Worm (Caenorhabditis elegans) whole organism, late embryonic: ENCODE data around the gene flp-18.

Experiments
- K02D7.2 ChIP-seq: sonication (generic microtip); optimal IDR thresholded peaks from 2 replicates; lab custom pipeline; 2017; ENCODE audit warnings: mild to moderate bottlenecking, missing genetic modification characterization, missing compliant biosample characterization
- T23F11.4 ChIP-seq: fragments of 200-800 bp; sonication (Bioruptor generic); optimal IDR thresholded peaks from 2 replicates; lab custom pipeline; 2018; ENCODE audit warnings: mild to moderate bottlenecking, missing genetic modification characterization, missing compliant biosample characterization
- ahr-1 ChIP-seq: sonication (generic microtip); optimal IDR thresholded peaks from 2 replicates; lab custom pipeline; 2016; ENCODE audit warnings: missing genetic modification characterization, missing compliant biosample characterization
- ama-1 ChIP-seq: fragments of 150-350 bp; optimal IDR thresholded peaks from 2 replicates; lab custom pipeline; 2014
- ceh-14 ChIP-seq: sonication (generic microtip); optimal IDR thresholded peaks from 2 replicates; lab custom pipeline; 2016; ENCODE audit warnings: missing genotype, missing genetic modification characterization, missing compliant biosample characterization
- ceh-2 ChIP-seq: sonication (generic microtip); optimal IDR thresholded peaks from 2 replicates; lab custom pipeline; 2016; ENCODE audit warnings: missing genotype, missing genetic modification characterization, missing compliant biosample characterization
- ceh-24 ChIP-seq: sonication (generic microtip); optimal IDR thresholded peaks from 2 replicates; lab custom pipeline; 2016; ENCODE audit warnings: mild to moderate bottlenecking, missing genetic modification characterization, missing compliant biosample characterization
- ceh-31 ChIP-seq: sonication (generic microtip); optimal IDR thresholded peaks from 2 replicates; lab custom pipeline; 2016; ENCODE audit warnings: missing genetic modification characterization, missing compliant biosample characterization
- ceh-48 ChIP-seq: sonication (generic microtip); optimal IDR thresholded peaks from 2 replicates; lab custom pipeline; 2016; ENCODE audit warnings: missing genetic modification characterization, inconsistent platforms, missing compliant biosample characterization
- ceh-9 ChIP-seq: sonication (generic microtip); optimal IDR thresholded peaks from 2 replicates; lab custom pipeline; 2016; ENCODE audit warnings: mild to moderate bottlenecking, missing genetic modification characterization, inconsistent platforms, missing compliant biosample characterization
- dmd-4 ChIP-seq: sonication (generic microtip); optimal IDR thresholded peaks from 2 replicates; lab custom pipeline; 2016; ENCODE audit warnings: borderline replicate concordance, missing genetic modification characterization, missing compliant biosample characterization
- elt-2 ChIP-seq: sonication (generic microtip); optimal IDR thresholded peaks from 2 replicates; lab custom pipeline; 2016; ENCODE audit warnings: missing genetic modification reagents, missing genetic modification characterization, missing compliant biosample characterization
- elt-4 ChIP-seq: sonication (generic microtip); optimal IDR thresholded peaks from 2 replicates; lab custom pipeline; 2016; ENCODE audit warnings: missing genetic modification characterization, missing compliant biosample characterization
- ets-4 ChIP-seq: sonication (generic microtip); optimal IDR thresholded peaks from 2 replicates; lab custom pipeline; 2016; ENCODE audit warnings: missing genetic modification characterization, missing compliant biosample characterization
- eyg-1 ChIP-seq: sonication (generic microtip); optimal IDR thresholded peaks from 2 replicates; lab custom pipeline; 2016; ENCODE audit warnings: missing genotype, missing genetic modification characterization, missing compliant biosample characterization
- fkh-10 ChIP-seq: fragments of 150-350 bp; optimal IDR thresholded peaks from 2 replicates; lab custom pipeline; 2014; ENCODE audit warnings: missing biosample characterization, missing genetic modification reagents, missing genetic modification characterization
- hlh-15 ChIP-seq: sonication (generic microtip); optimal IDR thresholded peaks from 2 replicates; lab custom pipeline; 2016; ENCODE audit warnings: missing genetic modification characterization, missing compliant biosample characterization
- hlh-8 ChIP-seq: sonication (generic microtip); optimal IDR thresholded peaks from 2 replicates; lab custom pipeline; 2016; ENCODE audit warnings: missing genotype, missing genetic modification characterization, missing compliant biosample characterization
- lim-6 ChIP-seq: sonication (generic microtip); optimal IDR thresholded peaks from 2 replicates; lab custom pipeline; 2016; ENCODE audit warnings: missing genetic modification characterization, missing compliant biosample characterization
- madf-2 ChIP-seq: sonication (generic microtip); optimal IDR thresholded peaks from 2 replicates; lab custom pipeline; 2017; ENCODE audit warnings: missing genetic modification characterization, missing compliant biosample characterization
- nfya-1 ChIP-seq: sonication (generic microtip); optimal IDR thresholded peaks from 2 replicates; lab custom pipeline; 2017; ENCODE audit warnings: missing genetic modification characterization, mild to moderate bottlenecking, missing compliant biosample characterization, antibody characterized with exemption, moderate library complexity
- nhr-11 ChIP-seq: fragments of 150-350 bp; optimal IDR thresholded peaks from 2 replicates; lab custom pipeline; 2014; ENCODE audit warnings: missing biosample characterization, missing genetic modification characterization
- nhr-232 ChIP-seq: sonication (generic microtip); optimal IDR thresholded peaks from 2 replicates; lab custom pipeline; 2016; ENCODE audit warnings: missing genetic modification characterization, missing compliant biosample characterization
- odd-2 ChIP-seq: sonication (generic microtip); optimal IDR thresholded peaks from 2 replicates; lab custom pipeline; 2017; ENCODE audit warnings: antibody characterized with exemption, mild to moderate bottlenecking, missing genetic modification characterization, missing compliant biosample characterization
- pag-3 ChIP-seq: sonication (generic microtip); optimal IDR thresholded peaks from 2 replicates; lab custom pipeline; 2016; ENCODE audit warnings: missing compliant biosample characterization, missing genetic modification characterization, borderline replicate concordance
- pat-9 ChIP-seq: fragments of 200-800 bp; sonication (Bioruptor generic); optimal IDR thresholded peaks from 2 replicates; lab custom pipeline; 2018; ENCODE audit warnings: mild to moderate bottlenecking, missing genetic modification characterization, moderate library complexity, missing compliant biosample characterization
- pha-2 ChIP-seq: sonication (generic microtip); optimal IDR thresholded peaks from 2 replicates; lab custom pipeline; 2017; ENCODE audit warnings: mild to moderate bottlenecking, missing genetic modification characterization, missing compliant biosample characterization
- pha-4 ChIP-seq: fragments of 150-350 bp; optimal IDR thresholded peaks from 2 replicates; lab custom pipeline; 2018; ENCODE audit warnings: missing biosample characterization, missing genetic modification reagents, missing genetic modification characterization
- rnt-1 ChIP-seq: sonication (generic microtip); optimal IDR thresholded peaks from 2 replicates; lab custom pipeline; 2016; ENCODE audit warnings: missing genetic modification characterization, missing compliant biosample characterization
- sox-2 ChIP-seq: fragments of 200-800 bp; sonication (Bioruptor generic); IDR thresholded peaks from 2 replicates; pipeline ENCODE4 v1.3.6; 2022; ENCODE audit warnings: missing genetic modification reagents, missing genetic modification characterization, missing compliant biosample characterization
- ttx-3 ChIP-seq: sonication (generic microtip); optimal IDR thresholded peaks from 2 replicates; lab custom pipeline; 2016; ENCODE audit warnings: missing genetic modification reagents, missing genetic modification characterization, missing compliant biosample characterization
- unc-55 ChIP-seq: sonication (generic microtip); optimal IDR thresholded peaks from 2 replicates; lab custom pipeline; 2017; ENCODE audit warnings: missing biosample characterization, missing genetic modification reagents, missing genetic modification characterization
- zip-5 ChIP-seq: sonication (generic microtip); optimal IDR thresholded peaks from 2 replicates; lab custom pipeline; 2016; ENCODE audit warnings: missing genetic modification characterization, missing compliant biosample characterization
- ztf-16 ChIP-seq: sonication (generic microtip); optimal IDR thresholded peaks from 2 replicates; lab custom pipeline; 2017; ENCODE audit warnings: missing genetic modification characterization, missing compliant biosample characterization

Gene flp-18

ce11 chrX:3018505-3018996 is at the start of gene flp-18:
flp-18 (minus strand) TSS chrX:3018555.
- no peak for TF ChIP-seq ets-4 (tag; lab: Kevin White, UChicago)
- no peak for TF ChIP-seq sox-2 (GFP tag; lab: Robert Waterston, UW)
- no peak for TF ChIP-seq rnt-1 (tag; lab: Kevin White, UChicago)
- TF ChIP-seq ttx-3 (tag; lab: Kevin White, UChicago), result no peak
- no peak for TF ChIP-seq T23F11.4
- TF ChIP-seq ceh-9 (tag; lab: Kevin White, UChicago), result no peak
- no peak for TF ChIP-seq K02D7.2 (tag; lab: Kevin White, UChicago)
- no peak for TF ChIP-seq nfya-1 (tag; lab: Kevin White, UChicago)
- TF ChIP-seq madf-2 (tag; lab: Kevin White, UChicago), result no peak
- no peak for TF ChIP-seq lim-6 (tag; lab: Kevin White, UChicago)
- no peak for TF ChIP-seq fkh-10 (GFP tag; lab: Kevin White, UChicago)

ce11 chrX:3067052-3067451 is 48.7 kb upstream of the flp-18 start:
- TF ChIP-seq elt-2 (tag; lab: Kevin White, UChicago), result no peak
- TF ChIP-seq zip-5 (tag; lab: Kevin White, UChicago), result no peak
- TF ChIP-seq pha-2, result no peak
- TF ChIP-seq elt-4, result no peak
- no peak for TF ChIP-seq ceh-14
- no peak for TF ChIP-seq ceh-2 (tag; lab: Kevin White, UChicago)
- TF ChIP-seq hlh-15 (tag; lab: Kevin White, UChicago), result no peak
- TF ChIP-seq, all 69 proteins: peak for 0

DNA sequence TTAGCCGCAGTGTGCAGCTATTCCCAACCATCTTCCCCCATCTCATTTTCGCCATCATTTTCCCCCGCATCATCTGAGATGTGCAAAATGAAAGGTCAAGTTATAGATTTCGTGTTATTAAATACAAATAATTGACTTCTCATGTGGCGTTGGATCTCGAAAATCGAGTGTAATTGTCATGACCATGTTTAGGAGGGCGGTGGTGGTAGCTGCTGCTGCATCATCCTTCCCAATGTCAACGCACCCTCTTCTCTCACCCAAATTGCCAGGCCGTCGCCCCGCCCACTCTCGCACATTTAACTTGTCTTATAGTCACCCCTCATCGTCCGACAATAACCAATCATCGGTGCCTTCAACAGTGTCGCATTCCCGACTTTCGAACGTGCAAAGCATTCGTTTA is 44.9 kb upstream of the flp-18 start, which contains the start of gene ceh-30:
Gene ceh-30 (plus strand): TSS at position 301 of the 400 bp plus-strand sequence.
- TF ChIP-seq pha-4 (no peak), madf-2 (tag; lab: Kevin White, UChicago) (no peak), nhr-232 (tag; lab: Kevin White, UChicago) (no peak), elt-4 (no peak), elt-2 (tag; lab: Kevin White, UChicago) (no peak), lim-6 (tag; lab: Kevin White, UChicago) (no peak), dmd-4 (tag; lab: Kevin White, UChicago) (no peak), pag-3 (tag; lab: Kevin White, UChicago) (no peak), hlh-8 (no peak), ets-4 (tag; lab: Kevin White, UChicago) (no peak), sox-2 (GFP tag; lab: Robert Waterston, UW) (no peak)

ce11 chrX:3061698-3062097 is 43.3 kb upstream of the flp-18 start:
- TF ChIP-seq ztf-16 (tag; lab: Kevin White, UChicago) (no peak), nhr-11 (tag; lab: Kevin White, UChicago) (no peak), ttx-3 (tag; lab: Kevin White, UChicago) (no peak), unc-55 (no peak), pha-4 (no peak), ceh-9 (tag; lab: Kevin White, UChicago) (no peak), elt-2 (tag; lab: Kevin White, UChicago) (no peak), ceh-31 (tag; lab: Kevin White, UChicago) (no peak), ceh-24 (tag; lab: Kevin White, UChicago) (no peak), ama-1 (lab: Kevin White, UChicago) (no peak), pat-9 (tag; lab: Kevin White, UChicago) (no peak), odd-2 (no peak), ceh-48 (no peak), ahr-1 (tag; lab: Kevin White, UChicago) (no peak), dmd-4 (tag; lab: Kevin White, UChicago) (no peak), fkh-10 (GFP tag; lab: Kevin White, UChicago) (no peak)

- TF ChIP-seq hlh-8 (no peak), eyg-1 (tag; lab: Kevin White, UChicago) (no peak)
- TF ChIP-seq, all 69 proteins: peak for 0
Observed at ce11 chrX:3059299-3059698, 40.9 kb upstream of the flp-18 start, which contains the start of gene rsef-1. rsef-1 (minus strand) TSS chrX:3059399.
